Worm (Caenorhabditis elegans): Measurements from ENCODE around the gene srw-109.

Gene srw-109

ce11 chrV:628527-628926, 19.8 kb upstream of the srw-109 start, which contains the start of gene F48G7.9:
TSS of gene F48G7.9 (minus strand) at chrV:628627.
- TF ChIP-seq swsn-7 (tag; optimal IDR thresholded peaks at IDR 0.05) (no peak), ama-1 (optimal IDR thresholded peaks at IDR 0.05) (no peak), ztf-4 (tag; optimal IDR thresholded peaks at IDR 0.05) (no peak), lsy-2 (tag; optimal IDR thresholded peaks at IDR 0.05) (no peak), dsc-1 (tag; optimal IDR thresholded peaks at IDR 0.05) (no peak), nhr-237 (tag; optimal IDR thresholded peaks at IDR 0.05) (no peak), pag-3 (tag; optimal IDR thresholded peaks at IDR 0.05; ENCODE audit: borderline replicate concordance, insufficient read depth) (no peak), mep-1 (tag; optimal IDR thresholded peaks at IDR 0.05) (no peak), nhr-47 (tag; optimal IDR thresholded peaks at IDR 0.05) (no peak), C04F5.9 (tag; optimal IDR thresholded peaks at IDR 0.05) (no peak), Y116A8C.19 (tag; optimal IDR thresholded peaks at IDR 0.05; ENCODE audit: borderline replicate concordance) (no peak), fos-1 (tag; optimal IDR thresholded peaks at IDR 0.05) (no peak), grh-1 (GFP tag; IDR thresholded peaks at IDR 0.05) (no peak), sox-4 (tag; optimal IDR thresholded peaks at IDR 0.05) (no peak), egl-13 (tag; optimal IDR thresholded peaks at IDR 0.05) (no peak), elt-3 (tag; optimal IDR thresholded peaks at IDR 0.05) (no peak)

DNA sequence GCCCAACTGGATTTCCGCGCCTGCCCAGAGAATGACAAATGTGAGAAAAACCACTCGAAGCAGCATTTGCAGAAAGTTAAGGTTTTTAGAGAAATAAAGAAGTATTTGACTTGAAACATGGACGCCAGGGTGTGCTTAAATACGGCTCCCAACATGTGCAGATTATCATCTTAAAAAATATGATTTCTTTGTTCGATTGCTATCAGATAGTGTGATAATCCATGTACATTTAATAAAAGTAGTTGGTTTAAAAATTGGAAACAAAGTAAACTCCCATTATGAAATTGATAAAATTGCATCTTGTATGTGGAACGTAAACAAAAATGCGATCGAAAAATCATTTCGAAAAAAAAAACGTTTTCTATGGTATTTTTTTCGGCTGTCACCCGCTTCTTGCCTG, 18.8 kb upstream of the srw-109 start, which contains the start of gene F48G7.8:
TSS of gene F48G7.8 (minus strand) at position 101 of the 400 bp plus-strand sequence.
- TF ChIP-seq mdl-1 (tag; optimal IDR thresholded peaks at IDR 0.05) (no peak), ztf-11 (tag; optimal IDR thresholded peaks at IDR 0.05) (no peak), nhr-85 (tag) (no peak), lin-35 (GFP tag; optimal IDR thresholded peaks at IDR 0.05) (no peak), nhr-28 (tag; optimal IDR thresholded peaks at IDR 0.05) (no peak), ceh-8 (GFP tag; optimal IDR thresholded peaks at IDR 0.05) (no peak), egl-13 (tag; optimal IDR thresholded peaks at IDR 0.05) (no peak), ama-1 (optimal IDR thresholded peaks at IDR 0.05) (no peak), lir-3 (tag; optimal IDR thresholded peaks at IDR 0.05; ENCODE audit: poor library complexity) (no peak), nhr-19 (GFP tag; conservative IDR thresholded peaks at IDR 0.05) (no peak), vab-15 (tag; optimal IDR thresholded peaks at IDR 0.05) (no peak), tbx-2 (tag; optimal IDR thresholded peaks at IDR 0.05) (no peak), nhr-237 (tag; optimal IDR thresholded peaks at IDR 0.05) (no peak), unc-30 (tag; optimal IDR thresholded peaks at IDR 0.05) (no peak), lin-15B (tag; optimal IDR thresholded peaks at IDR 0.05) (no peak)

ce11 chrV:626321-626720, 17.6 kb upstream of the srw-109 start, which contains the start of gene F48G7.7:
TSS of gene F48G7.7 (minus strand) at chrV:626421.
- no peak for TF ChIP-seq ces-1 (GFP tag; optimal IDR thresholded peaks at IDR 0.05)

DNA sequence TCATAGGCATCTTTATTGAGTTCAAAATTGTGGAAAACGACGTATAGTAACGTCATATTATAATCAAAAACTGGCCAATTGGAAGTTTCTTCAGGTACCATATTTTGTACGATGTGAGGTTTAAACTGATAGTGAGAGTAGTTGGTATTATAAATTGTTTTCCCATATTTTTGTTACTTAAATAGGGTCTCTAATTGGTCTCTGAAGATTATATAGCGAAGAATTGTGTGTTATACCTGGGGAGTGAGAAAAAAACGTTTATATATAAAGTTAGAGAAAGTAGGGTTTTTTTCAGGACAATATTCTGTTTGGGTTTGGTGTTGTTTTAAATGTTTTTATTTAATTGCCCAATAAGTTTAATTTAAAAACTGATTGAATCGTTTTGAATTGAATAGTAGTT, 16.2 kb upstream of the srw-109 start, which contains the start of gene srt-17:
TSS of gene srt-17 (minus strand) at position 101 of the 400 bp plus-strand sequence.
- TF ChIP-seq fkh-8 (tag; optimal IDR thresholded peaks at IDR 0.05) (no peak), lir-3 (tag; optimal IDR thresholded peaks at IDR 0.05; ENCODE audit: poor library complexity) (no peak), elt-2 (tag; optimal IDR thresholded peaks at IDR 0.05) (no peak), nhr-76 (tag; optimal IDR thresholded peaks at IDR 0.05) (no peak), unc-98 (GFP tag; IDR thresholded peaks at IDR 0.05) (no peak), nhr-237 (tag; optimal IDR thresholded peaks at IDR 0.05) (no peak), hlh-17 (GFP tag; optimal IDR thresholded peaks at IDR 0.05; ENCODE audit: borderline replicate concordance) (no peak), nhr-19 (GFP tag; conservative IDR thresholded peaks at IDR 0.05) (no peak), swsn-7 (tag; optimal IDR thresholded peaks at IDR 0.05) (no peak), nhr-85 (tag) (no peak)

ce11 chrV:622902-623301, 14.2 kb upstream of the srw-109 start, which contains the start of gene F48G7.5:
TSS of gene F48G7.5 (minus strand) at chrV:622935.
- peak; percentile 29 for TF ChIP-seq elt-2 (tag; optimal IDR thresholded peaks at IDR 0.05)
- no peak for TF ChIP-seq hlh-17 (GFP tag; optimal IDR thresholded peaks at IDR 0.05; ENCODE audit: borderline replicate concordance)
- no peak for TF ChIP-seq C04F5.9 (tag; optimal IDR thresholded peaks at IDR 0.05)
- no peak for TF ChIP-seq ceh-88 (GFP tag; IDR thresholded peaks at IDR 0.05)
- TF ChIP-seq dpl-1 (GFP tag; optimal IDR thresholded peaks at IDR 0.05) = no peak

All from whole organism, L1 larva.